Fruit fly (Drosophila melanogaster): ENCODE measurements around the gene CG7377.

- TF ChIP-seq CG8301 (tag; optimal IDR thresholded peaks at IDR 0.05) (no peak), CG12605 (GFP tag; IDR thresholded peaks at IDR 0.05) (no peak), EcR (GFP tag; optimal IDR thresholded peaks at IDR 0.05) (no peak), CG10348 (GFP tag; IDR thresholded peaks at IDR 0.05) (no peak), CG17806 (tag; optimal IDR thresholded peaks at IDR 0.05) (no peak)
These were observed 9.6 kb upstream of the CG7377 start, which contains the start of gene CG43390 for dm6 chr3L:11579919-11580318.

Data from whole organism, pupa.